Worm (Caenorhabditis elegans) whole organism, early embryonic: ENCODE results near the gene T20D3.5.

Experiments
- B0310.2 ChIP-seq: sonication (generic microtip); optimal IDR thresholded peaks from 2 replicates; lab custom pipeline; 2016; ENCODE audit warnings: mild to moderate bottlenecking, missing genetic modification characterization, missing compliant biosample characterization
- F13C5.2 ChIP-seq: sonication (generic microtip); optimal IDR thresholded peaks from 2 replicates; lab custom pipeline; 2017; ENCODE audit warnings: mild to moderate bottlenecking, missing genetic modification characterization, inconsistent platforms, missing compliant biosample characterization
- aly-1 ChIP-seq: sonication (generic microtip); optimal IDR thresholded peaks from 2 replicates; lab custom pipeline; 2016; ENCODE audit warnings: missing genetic modification characterization, missing compliant biosample characterization
- ama-1 ChIP-seq: fragments of 150-350 bp; optimal IDR thresholded peaks from 2 replicates; lab custom pipeline; 2014
- ceh-13 ChIP-seq: fragments of 200-800 bp; sonication (Bioruptor generic); optimal IDR thresholded peaks from 2 replicates; lab custom pipeline; 2018; ENCODE audit warnings: mild to moderate bottlenecking, missing genetic modification characterization, missing compliant biosample characterization
- ceh-36 ChIP-seq: sonication (generic microtip); optimal IDR thresholded peaks from 2 replicates; lab custom pipeline; 2016; ENCODE audit warnings: missing genetic modification characterization, inconsistent platforms, missing compliant biosample characterization
- ets-7 ChIP-seq: sonication (generic microtip); optimal IDR thresholded peaks from 2 replicates; lab custom pipeline; 2016; ENCODE audit warnings: missing genotype, missing genetic modification characterization, missing compliant biosample characterization
- flt-1 ChIP-seq: fragments of 200-800 bp; sonication (Bioruptor generic); IDR thresholded peaks from 2 replicates; pipeline ENCODE4 v1.3.6; 2022; ENCODE audit warnings: missing genetic modification characterization, missing compliant biosample characterization
- hmbx-1 ChIP-seq: sonication (generic microtip); optimal IDR thresholded peaks from 2 replicates; lab custom pipeline; 2016; ENCODE audit warnings: mild to moderate bottlenecking, missing genetic modification characterization, missing compliant biosample characterization
- hmg-4 ChIP-seq: fragments of 200-800 bp; sonication (Bioruptor generic); optimal IDR thresholded peaks from 2 replicates; lab custom pipeline; 2018; ENCODE audit warnings: mild to moderate bottlenecking, missing genetic modification characterization, missing compliant biosample characterization
- hnd-1 ChIP-seq: sonication (generic microtip); optimal IDR thresholded peaks from 2 replicates; lab custom pipeline; 2016; ENCODE audit warnings: missing genetic modification characterization, missing compliant biosample characterization
- pes-1 ChIP-seq: fragments of 200-800 bp; sonication (Bioruptor generic); IDR thresholded peaks from 2 replicates; pipeline ENCODE4 v1.3.6; 2022; ENCODE audit warnings: missing genetic modification reagents, missing genetic modification characterization, missing compliant biosample characterization
- scrt-1 ChIP-seq: fragments of 200-800 bp; sonication (Bioruptor generic); IDR thresholded peaks from 2 replicates; pipeline ENCODE4 v1.3.6; 2022; ENCODE audit warnings: missing genetic modification characterization, missing compliant biosample characterization
- sea-1 ChIP-seq: fragments of 200-800 bp; sonication (Bioruptor generic); conservative IDR thresholded peaks from 2 replicates; pipeline ENCODE4 v1.3.6; 2022; ENCODE audit warnings: missing genetic modification characterization, missing compliant biosample characterization
- tbx-11 ChIP-seq: fragments of 200-800 bp; sonication (Bioruptor generic); IDR thresholded peaks from 2 replicates; pipeline ENCODE4 v1.3.6; 2022; ENCODE audit warnings: missing genetic modification characterization, missing compliant biosample characterization
- tbx-37 ChIP-seq: fragments of 200-800 bp; sonication (Bioruptor generic); conservative IDR thresholded peaks from 2 replicates; pipeline ENCODE4 v1.3.6; 2022; ENCODE audit warnings: missing genetic modification reagents, missing genetic modification characterization, missing compliant biosample characterization
- tra-4 ChIP-seq: sonication (generic microtip); optimal IDR thresholded peaks from 2 replicates; lab custom pipeline; 2017; ENCODE audit warnings: missing genetic modification characterization, missing compliant biosample characterization

Gene T20D3.5

ce11 chrIV:9353728-9354127 lies 16.9 kb downstream of the T20D3.5 start:
- no peak for TF ChIP-seq hnd-1 (tag; lab: Kevin White, UChicago)
- no peak for TF ChIP-seq sea-1 (GFP tag; lab: Robert Waterston, UW)
- no peak for TF ChIP-seq ama-1
- no peak for TF ChIP-seq hmg-4 (GFP tag; lab: Kevin White, UChicago)

- TF ChIP-seq aly-1 (tag; lab: Kevin White, UChicago) (no peak), ceh-36 (tag; lab: Kevin White, UChicago) (no peak), ceh-13 (GFP tag; lab: Kevin White, UChicago) (no peak), F13C5.2 (tag; lab: Kevin White, UChicago) (no peak), hnd-1 (tag; lab: Kevin White, UChicago) (no peak), ets-7 (no peak)
These were observed 29.6 kb downstream of the T20D3.5 start, which contains the start of gene pezo-1 for ce11 chrIV:9366411-9366810. TSS of gene pezo-1 (minus strand) at chrIV:9366511.

- TF ChIP-seq F13C5.2 (tag; lab: Kevin White, UChicago) (no peak), sea-1 (GFP tag; lab: Robert Waterston, UW) (no peak), tbx-37 (GFP tag; lab: Robert Waterston, UW) (no peak)
These were observed 31.2 kb downstream of the T20D3.5 start for ce11 chrIV:9367852-9368627.

ce11 chrIV:9371126-9371525 lies 34.3 kb downstream of the T20D3.5 start, which contains the start of gene fbxc-58:
TSS of gene fbxc-58 (plus strand) at chrIV:9371508.
- TF ChIP-seq ceh-13 (GFP tag; lab: Kevin White, UChicago) (no peak), F13C5.2 (tag; lab: Kevin White, UChicago) (no peak), tbx-11 (GFP tag; lab: Robert Waterston, UW) (no peak), sea-1 (GFP tag; lab: Robert Waterston, UW) (no peak), pes-1 (GFP tag; lab: Robert Waterston, UW) (no peak), ceh-36 (tag; lab: Kevin White, UChicago) (no peak)

- TF ChIP-seq scrt-1 (GFP tag; lab: Robert Waterston, UW): no peak
- TF ChIP-seq pes-1 (GFP tag; lab: Robert Waterston, UW): no peak
- no peak for TF ChIP-seq ceh-36 (tag; lab: Kevin White, UChicago)
- TF ChIP-seq flt-1 (GFP tag; lab: Robert Waterston, UW): no peak
- no peak for TF ChIP-seq hmg-4 (GFP tag; lab: Kevin White, UChicago)
- TF ChIP-seq B0310.2: no peak
- TF ChIP-seq ceh-13 (GFP tag; lab: Kevin White, UChicago): no peak
- TF ChIP-seq tra-4: no peak
- TF ChIP-seq hmbx-1 (tag; lab: Kevin White, UChicago): no peak
- TF ChIP-seq tbx-37 (GFP tag; lab: Robert Waterston, UW): no peak
- TF ChIP-seq tbx-11 (GFP tag; lab: Robert Waterston, UW): no peak
- no peak for TF ChIP-seq hnd-1 (tag; lab: Kevin White, UChicago)
- no peak for TF ChIP-seq F13C5.2 (tag; lab: Kevin White, UChicago)
- TF ChIP-seq sea-1 (GFP tag; lab: Robert Waterston, UW): no peak
These were observed 37.7 kb downstream of the T20D3.5 start, which contains the start of gene C10C5.3 for ce11 chrIV:9374529-9374928. TSS of gene C10C5.3 (plus strand) at chrIV:9374829.

ce11 chrIV:9376550-9376949 lies 39.7 kb downstream of the T20D3.5 start:
- TF ChIP-seq ceh-13 (GFP tag; lab: Kevin White, UChicago) (no peak), aly-1 (tag; lab: Kevin White, UChicago) (no peak), F13C5.2 (tag; lab: Kevin White, UChicago) (no peak), pes-1 (GFP tag; lab: Robert Waterston, UW) (no peak), hmbx-1 (tag; lab: Kevin White, UChicago) (no peak), tbx-37 (GFP tag; lab: Robert Waterston, UW) (no peak), tra-4 (no peak), ama-1 (no peak)

- TF ChIP-seq hmg-4 (GFP tag; lab: Kevin White, UChicago): no peak
- TF ChIP-seq tra-4: no peak
- no peak for TF ChIP-seq ceh-13 (GFP tag; lab: Kevin White, UChicago)
- no peak for TF ChIP-seq ama-1
- TF ChIP-seq flt-1 (GFP tag; lab: Robert Waterston, UW): no peak
- no peak for TF ChIP-seq B0310.2
- no peak for TF ChIP-seq hnd-1 (tag; lab: Kevin White, UChicago)
- TF ChIP-seq sea-1 (GFP tag; lab: Robert Waterston, UW): no peak
- no peak for TF ChIP-seq ceh-36 (tag; lab: Kevin White, UChicago)
- TF ChIP-seq tbx-37 (GFP tag; lab: Robert Waterston, UW): no peak
- TF ChIP-seq ets-7: no peak
- no peak for TF ChIP-seq F13C5.2 (tag; lab: Kevin White, UChicago)
- TF ChIP-seq pes-1 (GFP tag; lab: Robert Waterston, UW): no peak
- TF ChIP-seq tbx-11 (GFP tag; lab: Robert Waterston, UW): no peak
- TF ChIP-seq aly-1 (tag; lab: Kevin White, UChicago): no peak
- TF ChIP-seq hmbx-1 (tag; lab: Kevin White, UChicago): no peak
- no peak for TF ChIP-seq scrt-1 (GFP tag; lab: Robert Waterston, UW)
These were observed 41.4 kb downstream of the T20D3.5 start, which contains the start of gene C10C5.4 for ce11 chrIV:9378272-9378671. TSS of gene C10C5.4 (plus strand) at chrIV:9378552.

ce11 chrIV:9381136-9381535 lies 44.3 kb downstream of the T20D3.5 start, which contains the start of gene C10C5.5:
TSS of gene C10C5.5 (plus strand) at chrIV:9381436.
- TF ChIP-seq ets-7: no peak
- TF ChIP-seq sea-1 (GFP tag; lab: Robert Waterston, UW): no peak
- no peak for TF ChIP-seq ceh-13 (GFP tag; lab: Kevin White, UChicago)
- no peak for TF ChIP-seq tra-4
- TF ChIP-seq F13C5.2 (tag; lab: Kevin White, UChicago): no peak
- TF ChIP-seq hmg-4 (GFP tag; lab: Kevin White, UChicago): no peak
- no peak for TF ChIP-seq scrt-1 (GFP tag; lab: Robert Waterston, UW)
- no peak for TF ChIP-seq pes-1 (GFP tag; lab: Robert Waterston, UW)
- no peak for TF ChIP-seq flt-1 (GFP tag; lab: Robert Waterston, UW)
- no peak for TF ChIP-seq ama-1
- TF ChIP-seq ceh-36 (tag; lab: Kevin White, UChicago): no peak
- TF ChIP-seq tbx-11 (GFP tag; lab: Robert Waterston, UW): no peak
- no peak for TF ChIP-seq hmbx-1 (tag; lab: Kevin White, UChicago)
- TF ChIP-seq B0310.2: no peak
- TF ChIP-seq tbx-37 (GFP tag; lab: Robert Waterston, UW): no peak
- TF ChIP-seq aly-1 (tag; lab: Kevin White, UChicago): no peak
